Worm (Caenorhabditis elegans): Measurements from ENCODE around the gene clec-204.

Gene clec-204

DNA sequence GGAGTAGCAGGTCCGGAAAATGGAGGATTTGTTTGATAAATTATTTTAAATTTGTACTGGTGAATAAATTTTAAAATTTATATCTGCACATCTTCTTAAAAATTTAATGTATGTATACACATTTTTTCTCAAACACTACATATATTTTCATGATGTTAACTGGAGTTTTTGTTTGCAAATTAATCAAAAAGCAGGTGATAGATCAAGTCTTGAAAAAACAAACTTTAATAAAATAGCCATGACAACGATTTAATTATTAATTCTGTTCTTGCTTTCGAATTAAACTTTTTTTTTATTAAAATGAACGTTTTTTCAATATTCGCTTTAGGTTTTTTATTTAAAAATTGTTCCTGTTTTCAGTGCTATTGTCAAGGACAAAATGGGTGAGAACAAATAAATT is 37.3 kb downstream of the clec-204 start, which contains the start of gene F36H9.1:
Gene F36H9.1, plus strand, starts transcription at position 301 of the 400 bp plus-strand sequence.
- TF ChIP-seq irx-1 (tag; optimal IDR thresholded peaks at IDR 0.05) = no peak
- TF ChIP-seq ets-5 (GFP tag; IDR thresholded peaks at IDR 0.05) = no peak
- no peak for TF ChIP-seq tlp-1 (tag; optimal IDR thresholded peaks at IDR 0.05)
- TF ChIP-seq C34B4.2 (tag; optimal IDR thresholded peaks at IDR 0.05) = no peak
- no peak for TF ChIP-seq nhr-76 (tag; optimal IDR thresholded peaks at IDR 0.05)
- TF ChIP-seq fos-1 (tag; optimal IDR thresholded peaks at IDR 0.05) = no peak
- no peak for TF ChIP-seq efl-1 (optimal IDR thresholded peaks at IDR 0.05)
- TF ChIP-seq efl-1 (GFP tag; optimal IDR thresholded peaks at IDR 0.05 in 1 of 2) = no peak
- no peak for TF ChIP-seq nhr-28 (tag; optimal IDR thresholded peaks at IDR 0.05)
- no peak for TF ChIP-seq unc-130 (tag; optimal IDR thresholded peaks at IDR 0.05)

DNA sequence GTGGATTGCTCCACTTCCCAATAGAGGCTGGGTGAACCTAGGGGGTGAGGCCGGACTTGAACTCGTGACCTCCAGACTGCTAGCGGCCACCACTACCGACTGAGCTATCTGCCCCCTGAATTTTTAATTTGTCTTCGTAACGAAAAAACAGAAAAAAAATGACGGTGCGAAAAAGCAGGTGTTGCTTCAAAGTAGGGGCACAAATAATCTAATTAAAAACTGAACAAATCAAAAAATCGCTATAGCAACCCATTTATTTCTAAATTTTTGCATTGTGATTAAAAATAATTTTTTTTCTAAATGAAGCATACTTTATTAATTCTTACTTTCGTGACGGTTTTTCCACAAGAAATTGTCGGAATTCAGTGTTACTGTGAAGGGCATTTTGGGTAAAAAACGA is 40.9 kb downstream of the clec-204 start, which contains the start of gene F36H9.10:
Gene F36H9.10, plus strand, starts transcription at position 301 of the 400 bp plus-strand sequence.
- TF ChIP-seq irx-1 (tag; optimal IDR thresholded peaks at IDR 0.05) = no peak
- TF ChIP-seq ets-5 (GFP tag; IDR thresholded peaks at IDR 0.05) = no peak
- no peak for TF ChIP-seq nhr-12 (tag; optimal IDR thresholded peaks at IDR 0.05)
- TF ChIP-seq fkh-4 (tag; optimal IDR thresholded peaks at IDR 0.05; ENCODE audit: borderline replicate concordance) = no peak
- no peak for TF ChIP-seq F16B12.6 (tag; optimal IDR thresholded peaks at IDR 0.05)

DNA sequence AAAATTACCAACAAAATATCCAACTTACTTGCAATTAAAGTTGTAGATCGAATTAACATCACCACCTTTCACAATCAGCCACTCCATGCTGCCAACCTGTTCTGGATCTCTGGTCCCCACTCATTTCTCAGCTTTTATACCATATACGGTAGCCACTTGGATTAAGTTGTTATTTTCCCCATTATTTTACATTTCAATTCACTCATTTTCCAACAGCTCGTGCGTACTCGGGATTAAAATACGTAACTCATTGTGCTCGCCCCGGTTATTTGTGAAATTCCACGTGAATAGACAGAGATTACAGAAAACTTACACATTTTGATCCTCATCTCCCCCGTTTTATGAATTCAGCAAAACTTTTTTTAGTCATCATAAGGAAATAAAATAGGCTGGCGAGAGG is 46.1 kb downstream of the clec-204 start, which contains the start of gene srt-41:
Gene srt-41, minus strand, starts transcription at position 101 of the 400 bp plus-strand sequence.
- TF ChIP-seq efl-3 (GFP tag; optimal IDR thresholded peaks at IDR 0.05) (no peak), pax-3 (tag; optimal IDR thresholded peaks at IDR 0.05) (peak; percentile 14)

DNA sequence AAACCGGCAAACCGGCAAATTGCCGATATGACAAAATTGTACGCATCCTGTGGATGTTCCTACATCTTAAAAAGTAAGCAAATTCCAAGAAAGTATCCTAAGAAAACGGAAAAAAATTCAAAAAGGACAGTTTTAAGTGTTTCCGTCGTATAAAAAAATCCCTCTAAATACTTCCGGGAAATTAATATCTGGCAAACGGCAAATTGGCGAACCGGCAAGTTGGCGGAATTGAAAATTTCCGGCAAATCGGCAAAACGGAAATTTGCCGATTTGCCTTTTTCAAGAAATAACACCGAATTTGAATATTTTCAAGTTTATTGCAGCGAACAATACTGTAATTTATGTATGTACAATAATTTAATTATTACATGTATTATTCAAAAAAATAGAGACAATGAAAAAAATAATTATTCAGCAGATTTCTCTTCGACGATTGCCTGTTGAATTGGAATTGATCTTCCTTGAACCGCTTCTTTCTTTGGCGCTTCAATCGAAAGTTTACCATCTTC is 47.1 kb downstream of the clec-204 start:
- TF ChIP-seq unc-30 (tag; optimal IDR thresholded peaks at IDR 0.05) = no peak
- TF ChIP-seq dpl-1 (GFP tag; optimal IDR thresholded peaks at IDR 0.05) = peak in 1 of 3 experiments; percentile 5
- no peak for TF ChIP-seq dsc-1 (tag; optimal IDR thresholded peaks at IDR 0.05)
- peak; percentile 81 for TF ChIP-seq mep-1 (tag; optimal IDR thresholded peaks at IDR 0.05)
- peak; percentile 59 for TF ChIP-seq skn-1 (tag; optimal IDR thresholded peaks at IDR 0.05)
- no peak for TF ChIP-seq C04F5.9 (tag; optimal IDR thresholded peaks at IDR 0.05)

DNA sequence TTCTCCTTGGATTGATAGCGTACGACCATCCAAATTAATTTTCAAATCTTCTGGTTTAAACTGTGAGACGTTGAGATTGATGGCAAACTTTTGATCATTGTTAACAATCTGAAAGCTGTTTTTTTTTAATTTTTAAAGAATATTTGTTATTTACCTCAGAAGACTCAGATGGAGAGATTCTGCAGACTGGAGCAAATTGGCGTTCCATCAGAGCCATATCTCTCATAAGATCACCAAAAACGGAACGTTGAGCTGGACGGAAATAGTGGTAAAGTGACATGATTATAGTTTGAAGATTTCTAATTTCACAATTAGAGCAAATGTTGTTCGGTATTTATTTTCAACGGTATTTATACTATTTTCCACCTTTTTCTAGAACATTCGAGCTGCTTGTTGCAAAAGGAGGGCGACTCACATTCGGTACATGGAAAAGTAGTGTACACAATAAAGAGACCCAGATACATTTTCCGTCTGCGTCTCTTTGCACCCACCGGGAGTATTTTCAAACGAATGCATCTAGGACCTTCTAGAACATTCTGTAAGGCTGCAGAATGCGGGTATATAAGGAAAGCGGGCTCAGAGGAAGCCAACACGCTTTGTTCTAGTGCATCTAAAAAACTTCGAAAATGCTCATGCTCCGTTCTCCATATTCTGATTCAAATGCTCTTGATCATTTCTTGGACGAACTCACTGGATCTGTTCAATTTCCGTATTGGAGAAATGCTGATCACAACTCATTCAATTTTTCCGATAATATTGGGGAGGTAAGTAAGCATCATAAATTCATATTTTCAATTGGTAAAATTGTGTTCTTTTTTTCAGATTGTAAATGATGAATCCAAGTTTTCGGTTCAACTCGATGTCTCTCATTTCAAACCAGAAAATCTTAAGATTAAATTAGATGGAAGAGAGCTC is 47.9 kb downstream of the clec-204 start, which contains the start of the genes hsp-16.2 and hsp-16.41:
Gene hsp-16.2, minus strand, starts transcription at position 313 of the 915 bp plus-strand sequence.
Gene hsp-16.41, plus strand, starts transcription at position 534 of the 915 bp plus-strand sequence.
- TF ChIP-seq nhr-84 (tag; optimal IDR thresholded peaks at IDR 0.05) (no peak), jun-1 (tag; optimal IDR thresholded peaks at IDR 0.05) (no peak), dsc-1 (tag; optimal IDR thresholded peaks at IDR 0.05) (peak; percentile 47), unc-62 (GFP tag; optimal IDR thresholded peaks at IDR 0.05) (no peak), pqm-1 (tag; optimal IDR thresholded peaks at IDR 0.05) (no peak), C34B4.2 (tag; optimal IDR thresholded peaks at IDR 0.05) (no peak), pag-3 (tag; optimal IDR thresholded peaks at IDR 0.05; ENCODE audit: borderline replicate concordance, insufficient read depth) (no peak), dpl-1 (GFP tag; optimal IDR thresholded peaks at IDR 0.05) (peak in 2 of 3 experiments; percentile 30 to 50), nhr-20 (tag; optimal IDR thresholded peaks at IDR 0.05) (peak; percentile 73), nhr-11 (tag; optimal IDR thresholded peaks at IDR 0.05) (no peak), zag-1 (tag; optimal IDR thresholded peaks at IDR 0.05) (no peak), efl-1 (optimal IDR thresholded peaks at IDR 0.05) (peak; percentile 52 to 75), efl-1 (GFP tag; optimal IDR thresholded peaks at IDR 0.05 in 1 of 2) (peak; percentile 45 to 89), egl-27 (tag; optimal IDR thresholded peaks at IDR 0.05) (no peak), snpc-4 (tag; optimal IDR thresholded peaks at IDR 0.05) (no peak), ces-1 (GFP tag; optimal IDR thresholded peaks at IDR 0.05) (no peak), lin-15B (tag; optimal IDR thresholded peaks at IDR 0.05) (no peak), ceh-8 (GFP tag; optimal IDR thresholded peaks at IDR 0.05) (no peak), ama-1 (optimal IDR thresholded peaks at IDR 0.05) (peak; percentile 88), tbx-2 (tag; optimal IDR thresholded peaks at IDR 0.05) (peak; percentile 10), ceh-63 (GFP tag; optimal IDR thresholded peaks at IDR 0.05) (no peak), lin-35 (GFP tag; optimal IDR thresholded peaks at IDR 0.05) (peak; percentile 32 to 57), hlh-17 (GFP tag; optimal IDR thresholded peaks at IDR 0.05; ENCODE audit: borderline replicate concordance) (no peak), vab-15 (tag; optimal IDR thresholded peaks at IDR 0.05) (no peak), C16A3.4 (tag; optimal IDR thresholded peaks at IDR 0.05) (no peak), nhr-12 (tag; optimal IDR thresholded peaks at IDR 0.05) (no peak), ceh-90 (tag; optimal IDR thresholded peaks at IDR 0.05) (no peak), hpl-2 (GFP tag; optimal IDR thresholded peaks at IDR 0.05) (no peak)
